Worm (Caenorhabditis elegans): ENCODE results near the gene Y49F6B.13.

Y49F6B.13 gene

DNA sequence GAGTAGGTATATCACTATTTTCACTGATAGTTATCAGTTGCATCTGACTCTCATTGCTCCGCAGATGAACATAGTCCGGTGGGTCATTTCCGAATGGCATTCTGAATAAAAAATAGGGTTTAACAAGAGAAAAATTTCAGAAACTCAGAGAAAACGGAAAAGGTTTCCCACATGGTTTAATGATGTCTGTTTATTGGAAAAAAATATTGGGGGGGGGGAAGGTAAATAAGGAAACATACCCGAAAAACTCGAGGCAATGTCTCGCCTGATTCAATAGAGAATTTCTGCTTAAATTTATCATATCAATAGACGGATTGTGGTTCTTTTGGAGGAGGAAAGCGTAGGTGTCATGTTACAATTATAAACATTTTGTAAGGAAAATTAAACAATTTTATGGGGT, 46.1 kb downstream of the Y49F6B.13 start, which contains the start of gene nep-11:
Gene nep-11, minus strand, starts transcription at position 101 of the 400 bp plus-strand sequence.
- TF ChIP-seq lin-13 (tag; optimal IDR thresholded peaks at IDR 0.05) (no peak), sem-2 (GFP tag; optimal IDR thresholded peaks at IDR 0.05) (no peak), nhr-28 (tag; optimal IDR thresholded peaks at IDR 0.05) (no peak), ztf-11 (tag; optimal IDR thresholded peaks at IDR 0.05) (no peak), nhr-237 (tag; optimal IDR thresholded peaks at IDR 0.05) (no peak), ceh-43 (GFP tag; optimal IDR thresholded peaks at IDR 0.05) (no peak), mls-2 (tag; optimal IDR thresholded peaks at IDR 0.05) (no peak), pha-4 (tag; optimal IDR thresholded peaks at IDR 0.05) (no peak), ham-2 (GFP tag; optimal IDR thresholded peaks at IDR 0.05) (no peak), zip-8 (tag; optimal IDR thresholded peaks at IDR 0.05) (no peak), unc-120 (tag; optimal IDR thresholded peaks at IDR 0.05; ENCODE audit: poor library complexity, severe bottlenecking) (no peak), bed-3 (GFP tag; optimal IDR thresholded peaks at IDR 0.05) (no peak), ceh-83 (GFP tag; optimal IDR thresholded peaks at IDR 0.05) (no peak), cnd-1 (tag; optimal IDR thresholded peaks at IDR 0.05) (no peak), unc-39 (tag; optimal IDR thresholded peaks at IDR 0.05) (no peak), nhr-2 (tag; optimal IDR thresholded peaks at IDR 0.05) (no peak), unc-62 (GFP tag; optimal IDR thresholded peaks at IDR 0.05) (no peak), blmp-1 (tag; optimal IDR thresholded peaks at IDR 0.05) (no peak), elt-3 (tag; optimal IDR thresholded peaks at IDR 0.05) (no peak), mep-1 (tag; optimal IDR thresholded peaks at IDR 0.05) (no peak)

DNA sequence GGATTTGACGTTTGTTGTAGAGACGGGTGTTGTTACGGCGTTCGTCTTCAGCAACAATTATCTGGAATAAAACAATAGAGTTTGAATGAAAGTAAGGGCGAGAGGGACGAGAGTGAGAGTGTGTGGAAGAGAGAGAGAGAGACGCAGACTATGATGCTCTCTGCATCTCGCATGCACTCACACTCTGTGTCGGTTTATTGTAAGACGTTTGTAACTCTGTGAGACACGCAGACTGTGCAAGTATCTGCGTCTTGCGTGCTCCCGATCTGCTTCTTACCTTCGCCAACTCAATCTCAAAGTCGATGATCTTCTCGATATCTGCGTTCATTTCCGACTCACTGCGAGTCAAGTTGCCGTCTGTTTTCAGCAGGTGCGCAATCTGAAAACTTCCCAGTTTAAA, 48.6 kb downstream of the Y49F6B.13 start:
- no peak for TF ChIP-seq lsy-2 (tag; optimal IDR thresholded peaks at IDR 0.05)
- no peak for TF ChIP-seq ceh-43 (GFP tag; optimal IDR thresholded peaks at IDR 0.05)
- TF ChIP-seq flh-1 (GFP tag; optimal IDR thresholded peaks at IDR 0.05), result no peak
- TF ChIP-seq ztf-11 (tag; optimal IDR thresholded peaks at IDR 0.05), result no peak
- no peak for TF ChIP-seq M03D4.4 (tag; optimal IDR thresholded peaks at IDR 0.05)
- no peak for TF ChIP-seq drap-1 (GFP tag; optimal IDR thresholded peaks at IDR 0.05)
